Fruit fly (Drosophila melanogaster) whole organism, embryonic: Measurements from ENCODE around the gene CG11596.

Experiments used
- Atf-2 ChIP-seq: fragments of 200-800 bp; sonication (Bioruptor generic); optimal IDR thresholded peaks from 2 replicates; lab custom pipeline; 2016; ENCODE audit warnings: missing biosample characterization, missing genetic modification characterization
- CG10267 ChIP-seq: fragments of 200-800 bp; sonication (Bioruptor generic); optimal IDR thresholded peaks from 2 replicates; lab custom pipeline; 2018; ENCODE audit warnings: missing biosample characterization, mild to moderate bottlenecking, missing genetic modification characterization, moderate library complexity
- CG11093 ChIP-seq: fragments of 200-800 bp; sonication (Bioruptor generic); IDR thresholded peaks from 3 replicates; pipeline ENCODE4 v1.3.6; 2022; ENCODE audit warnings: missing biosample characterization, missing genetic modification characterization
- CG11247 ChIP-seq: fragments of 200-800 bp; sonication (Bioruptor generic); IDR thresholded peaks from 2 replicates; pipeline ENCODE4 v1.3.6; 2022; ENCODE audit warnings: missing biosample characterization, missing genetic modification characterization
- CG12071 ChIP-seq: fragments of 200-800 bp; sonication (Bioruptor generic); optimal IDR thresholded peaks from 3 replicates; lab custom pipeline; 2018; ENCODE audit warnings: missing biosample characterization, mild to moderate bottlenecking, missing genetic modification characterization
- CG12155 ChIP-seq: fragments of 200-800 bp; sonication (Bioruptor generic); optimal IDR thresholded peaks from 3 replicates; lab custom pipeline; 2016; ENCODE audit warnings: missing biosample characterization, missing genetic modification characterization
- CG12236 ChIP-seq: fragments of 200-800 bp; sonication (Bioruptor generic); optimal IDR thresholded peaks from 2 replicates; lab custom pipeline; 2016; ENCODE audit warnings: missing biosample characterization, missing genetic modification characterization
- CG12659 ChIP-seq: fragments of 200-800 bp; sonication (Bioruptor generic); optimal IDR thresholded peaks from 3 replicates; lab custom pipeline; 2017; ENCODE audit warnings: mild to moderate bottlenecking, missing biosample characterization, missing genetic modification reagents, missing genetic modification characterization
- CG14441 ChIP-seq: fragments of 200-800 bp; sonication (Bioruptor generic); IDR thresholded peaks from 2 replicates; pipeline ENCODE4 v1.3.6; 2022; ENCODE audit warnings: missing biosample characterization, missing genetic modification characterization
- CG15479 ChIP-seq: fragments of 200-800 bp; sonication (Bioruptor generic); optimal IDR thresholded peaks from 3 replicates; lab custom pipeline; 2019; ENCODE audit warnings: missing biosample characterization, mild to moderate bottlenecking, missing genetic modification characterization, moderate library complexity
- CG15601 ChIP-seq: fragments of 200-800 bp; sonication (Bioruptor generic); optimal IDR thresholded peaks from 3 replicates; lab custom pipeline; 2019; ENCODE audit warnings: missing biosample characterization, mild to moderate bottlenecking, missing genetic modification characterization, moderate library complexity
- CG16815 ChIP-seq: fragments of 200-800 bp; sonication (Bioruptor generic); optimal IDR thresholded peaks from 3 replicates; lab custom pipeline; 2017; ENCODE audit warnings: missing biosample characterization, mild to moderate bottlenecking, missing genetic modification characterization
- CG17612 ChIP-seq: fragments of 200-800 bp; sonication (Bioruptor generic); IDR thresholded peaks from 2 replicates; pipeline ENCODE4 v1.3.6; 2022; ENCODE audit warnings: missing biosample characterization, missing genetic modification characterization
- CG2116 ChIP-seq: fragments of 200-800 bp; sonication (Bioruptor generic); optimal IDR thresholded peaks from 3 replicates; lab custom pipeline; 2018; ENCODE audit warnings: missing biosample characterization, mild to moderate bottlenecking, missing genetic modification characterization
- CG2199 ChIP-seq: fragments of 200-800 bp; sonication (Bioruptor generic); IDR thresholded peaks from 3 replicates; pipeline ENCODE4 v1.3.6; 2022; ENCODE audit warnings: missing biosample characterization, missing genetic modification characterization
- CG32767 ChIP-seq: fragments of 200-800 bp; sonication (Bioruptor generic); IDR thresholded peaks from 2 replicates; pipeline ENCODE4 v1.3.6; 2022; ENCODE audit warnings: missing biosample characterization, missing genetic modification characterization
- CG34376 ChIP-seq: fragments of 200-800 bp; sonication (Bioruptor generic); optimal IDR thresholded peaks from 2 replicates; lab custom pipeline; 2018; ENCODE audit warnings: missing biosample characterization, mild to moderate bottlenecking, missing genetic modification characterization
- CG3726 ChIP-seq: fragments of 200-800 bp; sonication (Bioruptor generic); IDR thresholded peaks from 3 replicates; pipeline ENCODE4, ENCODE4 v1.3.6; 2022; ENCODE audit warnings: missing biosample characterization, missing genetic modification characterization
- CG3847 ChIP-seq: fragments of 200-800 bp; sonication (Bioruptor generic); IDR thresholded peaks from 2 replicates; pipeline ENCODE4 v1.3.6; 2022; ENCODE audit warnings: missing biosample characterization, missing genetic modification characterization
- CG4404 ChIP-seq: fragments of 200-800 bp; sonication (Bioruptor generic); IDR thresholded peaks from 2 replicates; pipeline ENCODE4 v1.3.6; 2022; ENCODE audit warnings: missing biosample characterization, missing genetic modification characterization
- CG8388 ChIP-seq: fragments of 200-800 bp; sonication (Bioruptor generic); optimal IDR thresholded peaks from 2 replicates; lab custom pipeline; 2019; ENCODE audit warnings: missing biosample characterization, mild to moderate bottlenecking, missing genetic modification characterization, moderate library complexity
- CG8924 ChIP-seq: fragments of 200-800 bp; optimal IDR thresholded peaks from 3 replicates; lab custom pipeline; 2019; ENCODE audit warnings: missing biosample characterization, mild to moderate bottlenecking, missing genetic modification characterization, moderate library complexity
- Dip3 ChIP-seq: fragments of 200-800 bp; sonication (Bioruptor generic); optimal IDR thresholded peaks from 3 replicates; lab custom pipeline; 2016; ENCODE audit warnings: missing biosample characterization, missing genetic modification characterization
- HLH54F ChIP-seq: fragments of 200-800 bp; sonication (Bioruptor generic); optimal IDR thresholded peaks from 3 replicates; lab custom pipeline; 2016; ENCODE audit warnings: missing biosample characterization, missing genetic modification characterization
- HmgD ChIP-seq: fragments of 200-800 bp; sonication (Bioruptor generic); optimal IDR thresholded peaks from 3 replicates; lab custom pipeline; 2016; ENCODE audit warnings: missing biosample characterization, missing genetic modification characterization
- Hsf ChIP-seq: fragments of 200-800 bp; sonication (Bioruptor generic); optimal IDR thresholded peaks from 3 replicates; lab custom pipeline; 2016; ENCODE audit warnings: missing biosample characterization, missing genetic modification characterization
- Mad ChIP-seq: fragments of 200-800 bp; sonication (Bioruptor generic); optimal IDR thresholded peaks from 2 replicates; lab custom pipeline; 2016; ENCODE audit warnings: missing biosample characterization, missing genetic modification characterization
- NFAT ChIP-seq: fragments of 200-800 bp; sonication (Bioruptor generic); IDR thresholded peaks from 2 replicates; pipeline ENCODE4 v1.3.6; 2022; ENCODE audit warnings: missing biosample characterization, missing genetic modification characterization
- Nf-YB ChIP-seq: fragments of 200-800 bp; sonication (Bioruptor generic); optimal IDR thresholded peaks from 3 replicates; lab custom pipeline; 2019; ENCODE audit warnings: missing biosample characterization, mild to moderate bottlenecking, missing genetic modification characterization, moderate library complexity
- Usf ChIP-seq: fragments of 200-800 bp; sonication (Bioruptor generic); optimal IDR thresholded peaks from 2 replicates; lab custom pipeline; 2017; ENCODE audit warnings: missing genotype, missing biosample characterization, missing genetic modification characterization
- abd-A ChIP-seq: fragments of 200-800 bp; sonication (Bioruptor generic); optimal IDR thresholded peaks from 3 replicates; lab custom pipeline; 2019; ENCODE audit warnings: missing biosample characterization, mild to moderate bottlenecking, missing genetic modification characterization, moderate library complexity
- ato ChIP-seq: fragments of 200-800 bp; sonication (Bioruptor generic); IDR thresholded peaks from 2 replicates; pipeline ENCODE4 v1.3.6; 2022; ENCODE audit warnings: missing biosample characterization, missing genetic modification characterization; ENCODE audit not compliant: partially characterized antibody
- az2 ChIP-seq: fragments of 200-800 bp; sonication (Bioruptor generic); optimal IDR thresholded peaks from 3 replicates; lab custom pipeline; 2016; ENCODE audit warnings: missing biosample characterization, missing genetic modification characterization
- chif ChIP-seq, 2 experiments: fragments of 200-800 bp; sonication (Bioruptor generic); optimal IDR thresholded peaks; 3 replicates each; lab custom pipeline; 2016; ENCODE audit warnings: missing biosample characterization in 2 of 2, missing genetic modification characterization in 2 of 2
- emc ChIP-seq: fragments of 200-800 bp; sonication (Bioruptor generic); optimal IDR thresholded peaks from 2 replicates; lab custom pipeline; 2016; ENCODE audit warnings: missing biosample characterization, missing genetic modification characterization
- ewg ChIP-seq: fragments of 200-800 bp; sonication (Bioruptor generic); optimal IDR thresholded peaks from 3 replicates; lab custom pipeline; 2017; ENCODE audit warnings: mild to moderate bottlenecking, missing biosample characterization, missing genetic modification reagents, missing genetic modification characterization
- eyg ChIP-seq: fragments of 200-800 bp; sonication (Bioruptor generic); optimal IDR thresholded peaks from 3 replicates; lab custom pipeline; 2016; ENCODE audit warnings: missing biosample characterization, missing genetic modification characterization
- ind ChIP-seq: fragments of 200-800 bp; sonication (Bioruptor generic); optimal IDR thresholded peaks from 3 replicates; lab custom pipeline; 2016; ENCODE audit warnings: missing biosample characterization, missing genetic modification characterization
- luna ChIP-seq: fragments of 200-800 bp; sonication (Bioruptor generic); optimal IDR thresholded peaks from 2 replicates; lab custom pipeline; 2016; ENCODE audit warnings: missing biosample characterization, missing genetic modification characterization
- oc ChIP-seq: fragments of 200-800 bp; sonication (Bioruptor generic); optimal IDR thresholded peaks from 2 replicates; lab custom pipeline; 2018; ENCODE audit warnings: missing biosample characterization, mild to moderate bottlenecking, missing genetic modification characterization, moderate library complexity
- org-1 ChIP-seq: fragments of 200-800 bp; sonication (Bioruptor generic); optimal IDR thresholded peaks from 2 replicates; lab custom pipeline; 2017; ENCODE audit warnings: missing biosample characterization, missing genetic modification characterization
- prd ChIP-seq, 3 experiments: fragments of >200 bp in 2 of 3; fragments of 200-800 bp in 1 of 3; sonication (Bioruptor generic) in 1 of 3; optimal IDR thresholded peaks in 2 of 3; IDR thresholded peaks in 1 of 3; 2 replicates in 2 of 3; 3 replicates in 1 of 3; pipeline versions ENCODE4 v1.3.6 to Lab custom; 2017 to 2022; ENCODE audit warnings: missing biosample characterization in 1 of 3, missing genetic modification characterization in 1 of 3
- pum ChIP-seq: fragments of 200-800 bp; sonication (Bioruptor generic); optimal IDR thresholded peaks from 2 replicates; lab custom pipeline; 2016; ENCODE audit warnings: missing biosample characterization, missing genetic modification characterization
- run ChIP-seq: fragments of 200-800 bp; sonication (Bioruptor generic); optimal IDR thresholded peaks from 3 replicates; lab custom pipeline; 2018; ENCODE audit warnings: missing biosample characterization, mild to moderate bottlenecking, missing genetic modification characterization
- sens-2 ChIP-seq: fragments of 200-800 bp; sonication (Bioruptor generic); IDR thresholded peaks from 2 replicates; pipeline ENCODE4 v1.3.6; 2022; ENCODE audit warnings: missing biosample characterization, missing genetic modification characterization
- sim ChIP-seq: fragments of 200-800 bp; sonication (Bioruptor generic); IDR thresholded peaks from 2 replicates; pipeline ENCODE4 v1.3.6; 2022; ENCODE audit warnings: missing biosample characterization, missing genetic modification characterization
- sna ChIP-seq: fragments of 200-800 bp; sonication (Bioruptor generic); IDR thresholded peaks from 2 replicates; pipeline ENCODE4 v1.3.6; 2022; ENCODE audit warnings: missing biosample characterization, missing genetic modification characterization; ENCODE audit not compliant: partially characterized antibody
- so ChIP-seq: fragments of 200-800 bp; sonication (Bioruptor generic); IDR thresholded peaks from 3 replicates; pipeline ENCODE4 v1.3.6; 2022; ENCODE audit warnings: missing biosample characterization, missing genetic modification characterization
- tap ChIP-seq: fragments of 200-800 bp; optimal IDR thresholded peaks from 3 replicates; lab custom pipeline; 2019; ENCODE audit warnings: missing biosample characterization, mild to moderate bottlenecking, missing genetic modification characterization, moderate library complexity
- wdn ChIP-seq: fragments of 200-800 bp; sonication (Bioruptor generic); IDR thresholded peaks from 2 replicates; pipeline ENCODE4 v1.3.6; 2022; ENCODE audit warnings: missing biosample characterization, missing genetic modification characterization
- wek ChIP-seq: fragments of 200-800 bp; sonication (Bioruptor generic); optimal IDR thresholded peaks from 3 replicates; lab custom pipeline; 2018; ENCODE audit warnings: missing biosample characterization, mild to moderate bottlenecking, missing genetic modification characterization, moderate library complexity

The CG11596 gene

DNA sequence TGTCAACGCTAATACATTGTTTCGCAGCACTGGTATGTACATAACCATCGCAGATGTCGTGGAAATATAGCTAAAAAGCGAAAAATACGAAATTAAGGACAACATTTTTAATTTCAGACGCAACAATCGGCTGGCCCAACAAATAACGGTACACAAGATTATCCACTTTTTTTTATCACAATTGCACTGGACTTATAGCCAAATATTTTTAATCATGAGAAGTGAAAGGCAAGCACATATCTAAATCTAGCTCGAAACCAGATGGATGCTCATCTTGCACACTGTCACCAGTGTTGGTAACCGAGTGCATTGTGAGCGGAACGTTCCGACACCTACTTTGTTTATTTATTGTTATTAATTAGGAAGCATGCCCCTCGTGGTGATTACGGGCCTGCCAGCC is 12.5 kb downstream of the CG11596 start, which contains the start of the genes CG3857 and CG3587 (continued):
- TF ChIP-seq HLH54F (peak; percentile 80), CG3847 (GFP tag; lab: Robert Waterston, UW) (peak; percentile 79), sim (GFP tag; lab: Robert Waterston, UW) (no peak), Usf (peak; percentile 66), Dip3 (GFP tag; lab: Kevin White, UChicago) (peak; percentile 78), luna (GFP tag; lab: Kevin White, UChicago) (no peak), Hsf (GFP tag; lab: Kevin White, UChicago) (peak; percentile 83), CG12236 (GFP tag; lab: Kevin White, UChicago) (peak; percentile 41), eyg (GFP tag; lab: Kevin White, UChicago) (peak; percentile 67), Mad (GFP tag; lab: Kevin White, UChicago) (peak; percentile 77), HmgD (GFP tag; lab: Kevin White, UChicago) (peak; percentile 90), CG8924 (tag; lab: Kevin White, UChicago) (peak; percentile 64), chif (GFP tag; optimal IDR thresholded peaks at IDR 0.05; lab: Kevin White, UChicago) (peak; percentile 76 to 78), CG32767 (GFP tag; lab: Robert Waterston, UW) (0 out of 2 replicates have a peak, but pooled peaks have one; percentile 37), NFAT (GFP tag; lab: Robert Waterston, UW) (peak; percentile 65), so (GFP tag; lab: Robert Waterston, UW) (no peak; the same call in 2 of the 3 replicates), CG12071 (GFP tag; lab: Kevin White, UChicago) (no peak), CG12155 (GFP tag; lab: Kevin White, UChicago) (peak; percentile 68), CG16815 (GFP tag; lab: Kevin White, UChicago) (peak; percentile 72), ind (GFP tag; lab: Kevin White, UChicago) (peak; percentile 73), run (peak; percentile 29), org-1 (GFP tag; lab: Kevin White, UChicago) (peak; percentile 66), CG17612 (no peak), CG14441 (GFP tag; lab: Robert Waterston, UW) (peak; percentile 50), wek (no peak), sens-2 (GFP tag; lab: Robert Waterston, UW) (no peak), CG2199 (GFP tag; lab: Robert Waterston, UW) (no peak), oc (tag; lab: Kevin White, UChicago) (peak; percentile 39), wdn (GFP tag; lab: Robert Waterston, UW) (no peak), CG15601 (tag; lab: Kevin White, UChicago) (peak; percentile 53), pum (GFP tag; lab: Kevin White, UChicago) (peak; percentile 66), emc (GFP tag; lab: Kevin White, UChicago) (no peak), CG15479 (GFP tag; lab: Kevin White, UChicago) (no peak), ewg (GFP tag; lab: Kevin White, UChicago) (peak; percentile 50), CG11093 (peak; percentile 62; the same call in 1 of the 3 replicates), CG4404 (peak; percentile 66), Nf-YB (GFP tag; lab: Kevin White, UChicago) (peak; percentile 44), CG2116 (GFP tag; lab: Kevin White, UChicago) (peak; percentile 63), az2 (GFP tag; lab: Kevin White, UChicago) (peak; percentile 70), CG10267 (tag; lab: Kevin White, UChicago) (peak; percentile 96), sna (no peak), Atf-2 (peak; percentile 84), CG3726 (GFP tag; lab: Robert Waterston, UW) (peak; percentile 52; the same call in 1 of the 3 replicates), prd (optimal IDR thresholded peaks at IDR 0.05; lab: Kevin White, UChicago) (no peak), prd (GFP tag; IDR thresholded peaks at IDR 0.05; lab: Robert Waterston, UW) (peak; percentile 80), ato (no peak), abd-A (tag; lab: Kevin White, UChicago) (no peak), CG11247 (GFP tag; lab: Robert Waterston, UW) (no peak), CG34376 (GFP tag; lab: Kevin White, UChicago) (peak; percentile 39), CG12659 (peak; percentile 78), CG8388 (GFP tag; lab: Kevin White, UChicago) (peak; percentile 58), tap (tag; lab: Kevin White, UChicago) (no peak)
